Fruit fly (Drosophila melanogaster) whole organism: ENCODE measurements around the gene CG16952.

Experiments
- CG8478 ChIP-seq: fragments of >200 bp; optimal IDR thresholded peaks from 2 replicates; lab custom pipeline; 2018; ENCODE audit warnings: inconsistent platforms
- psq ChIP-seq: fragments of >200 bp; optimal IDR thresholded peaks from 2 replicates; lab custom pipeline; 2017
- usp ChIP-seq: fragments of >200 bp; optimal IDR thresholded peaks from 2 replicates; lab custom pipeline; 2017; ENCODE audit warnings: missing biosample characterization, missing genetic modification characterization, mixed read lengths

DNA sequence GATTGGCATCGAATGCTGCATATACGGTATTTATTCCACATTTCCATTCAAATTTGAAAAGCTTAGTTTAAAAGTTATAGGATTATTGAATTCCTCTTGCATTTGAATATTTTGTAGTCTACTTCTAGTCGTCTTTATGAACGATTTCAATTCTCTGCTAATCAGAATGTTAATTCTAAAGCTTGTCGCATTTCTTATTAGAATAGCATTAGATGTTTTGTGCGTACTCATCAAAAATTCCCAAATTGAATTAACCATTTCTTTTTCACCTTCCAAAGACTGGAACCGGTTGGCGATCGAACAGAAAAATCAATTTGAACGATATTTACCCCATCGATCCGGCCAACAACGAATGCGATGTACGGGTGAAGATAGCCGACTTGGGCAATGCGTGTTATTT, 30.0 kb upstream of the CG16952 start:
- no peak for TF ChIP-seq usp
- TF ChIP-seq CG8478 (lab: Kevin White, UChicago): no peak
- no peak for TF ChIP-seq psq
